Worm (Caenorhabditis elegans) whole organism, L4 larva: ENCODE measurements around the gene mtl-1.

ENCODE experiments used
- F26F4.8 ChIP-seq: fragments of 200-800 bp; sonication (Bioruptor generic); conservative IDR thresholded peaks from 2 replicates; pipeline ENCODE4 v1.3.6; 2022; ENCODE audit warnings: missing genetic modification characterization, missing compliant biosample characterization
- R02D3.7 ChIP-seq: fragments of 150-350 bp; sonication (generic microtip); optimal IDR thresholded peaks from 3 replicates; lab custom pipeline; 2014; ENCODE audit warnings: missing biosample characterization, missing genetic modification characterization
- T20F7.1 ChIP-seq: fragments of 200-800 bp; sonication (Bioruptor generic); optimal IDR thresholded peaks from 2 replicates; lab custom pipeline; 2018; ENCODE audit warnings: mild to moderate bottlenecking, missing genetic modification characterization, missing compliant biosample characterization
- Y5F2A.4 ChIP-seq: fragments of 200-800 bp; sonication (Bioruptor generic); optimal IDR thresholded peaks from 2 replicates; lab custom pipeline; 2018; ENCODE audit warnings: mild to moderate bottlenecking, missing genetic modification characterization, missing compliant biosample characterization
- Y75B8A.6 ChIP-seq: fragments of 200-800 bp; sonication (Bioruptor generic); IDR thresholded peaks from 2 replicates; pipeline ENCODE4 v1.3.6; 2022; ENCODE audit warnings: missing genetic modification reagents, missing genetic modification characterization, missing compliant biosample characterization
- ZK337.2 ChIP-seq: fragments of 200-800 bp; sonication (Bioruptor generic); IDR thresholded peaks from 2 replicates; pipeline ENCODE4 v1.3.6; 2022; ENCODE audit warnings: missing genetic modification reagents, missing genetic modification characterization, missing compliant biosample characterization
- ZK546.5 ChIP-seq, 2 experiments: sonication (generic microtip); optimal IDR thresholded peaks; 2 replicates each; lab custom pipeline; 2017; ENCODE audit warnings: missing biosample characterization in 2 of 2, missing genetic modification characterization in 2 of 2
- aha-1 ChIP-seq: fragments of 150-350 bp; peaks from one replicate; lab custom pipeline; 2014; ENCODE audit warnings: missing biosample characterization, missing genetic modification characterization
- aly-2 ChIP-seq: sonication (generic microtip); optimal IDR thresholded peaks from 2 replicates; lab custom pipeline; 2018; ENCODE audit warnings: missing biosample characterization, missing genetic modification characterization
- ceh-62 ChIP-seq: sonication (generic microtip); optimal IDR thresholded peaks from 2 replicates; lab custom pipeline; 2017; ENCODE audit warnings: missing biosample characterization, missing genetic modification characterization
- cey-2 ChIP-seq: sonication (generic microtip); optimal IDR thresholded peaks from 3 replicates; lab custom pipeline; 2017; ENCODE audit warnings: missing genetic modification characterization, mild to moderate bottlenecking, missing compliant biosample characterization, antibody characterized with exemption, borderline replicate concordance; ENCODE audit not compliant: insufficient read depth
- ctbp-1 ChIP-seq: fragments of 200-800 bp; sonication (Bioruptor generic); IDR thresholded peaks from 2 replicates; pipeline ENCODE4 v1.3.6; 2022; ENCODE audit warnings: missing genetic modification reagents, missing genetic modification characterization, missing compliant biosample characterization
- daf-12 ChIP-seq: fragments of 150-350 bp; optimal IDR thresholded peaks from 2 replicates; lab custom pipeline; 2014; ENCODE audit warnings: missing biosample characterization, missing genetic modification reagents, missing genetic modification characterization
- dmd-6 ChIP-seq: fragments of 200-800 bp; sonication (Bioruptor generic); IDR thresholded peaks from 2 replicates; pipeline ENCODE4 v1.3.6; 2022; ENCODE audit warnings: missing genetic modification reagents, missing genetic modification characterization, missing compliant biosample characterization
- dve-1 ChIP-seq: sonication (generic microtip); optimal IDR thresholded peaks from 2 replicates; lab custom pipeline; 2017; ENCODE audit warnings: antibody characterized with exemption, mild to moderate bottlenecking, missing genetic modification characterization, missing compliant biosample characterization; ENCODE audit not compliant: insufficient read depth
- fos-1 ChIP-seq: fragments of 150-350 bp; optimal IDR thresholded peaks from 2 replicates; lab custom pipeline; 2014; ENCODE audit warnings: missing biosample characterization, missing genetic modification characterization
- gei-8 ChIP-seq: fragments of 200-800 bp; sonication (Bioruptor generic); optimal IDR thresholded peaks from 2 replicates; lab custom pipeline; 2018; ENCODE audit warnings: mild to moderate bottlenecking, missing genetic modification characterization, missing compliant biosample characterization
- jun-1 ChIP-seq: fragments of 150-350 bp; optimal IDR thresholded peaks from 2 replicates; lab custom pipeline; 2014; ENCODE audit warnings: missing biosample characterization, missing genetic modification reagents, missing genetic modification characterization
- lim-7 ChIP-seq: fragments of 200-800 bp; sonication (Bioruptor generic); IDR thresholded peaks from 2 replicates; pipeline ENCODE4 v1.3.6; 2022; ENCODE audit warnings: missing genetic modification characterization, missing compliant biosample characterization
- lin-15B ChIP-seq: fragments of 150-350 bp; sonication (generic microtip); optimal IDR thresholded peaks from 3 replicates; lab custom pipeline; 2014; ENCODE audit warnings: missing biosample characterization, missing genetic modification characterization
- lin-29 ChIP-seq: fragments of 200-800 bp; sonication (Bioruptor generic); IDR thresholded peaks from 2 replicates; pipeline ENCODE4 v1.3.6; 2022; ENCODE audit warnings: missing genetic modification reagents, missing genetic modification characterization, missing compliant biosample characterization
- madf-5 ChIP-seq, 2 experiments: fragments of 200-800 bp; sonication (Bioruptor generic); IDR thresholded peaks; 2 replicates each; pipeline ENCODE4 v1.3.6; 2022; ENCODE audit warnings: missing compliant biosample characterization in 2 of 2, missing genetic modification characterization in 2 of 2
- mdt-29 ChIP-seq: fragments of 200-800 bp; sonication (Bioruptor generic); IDR thresholded peaks from 2 replicates; pipeline ENCODE4 v1.3.6; 2022; ENCODE audit warnings: missing genetic modification reagents, missing genetic modification characterization, missing compliant biosample characterization
- nhr-41 ChIP-seq: fragments of 200-800 bp; sonication (Bioruptor generic); IDR thresholded peaks from 2 replicates; pipeline ENCODE4 v1.3.6; 2022; ENCODE audit warnings: missing genetic modification reagents, missing genetic modification characterization, missing compliant biosample characterization
- set-16 ChIP-seq: fragments of 200-800 bp; sonication (Bioruptor generic); IDR thresholded peaks from 2 replicates; pipeline ENCODE4 v1.3.6; 2022; ENCODE audit warnings: missing genetic modification reagents, missing genetic modification characterization, missing compliant biosample characterization
- skn-1 ChIP-seq: fragments of 150-350 bp; optimal IDR thresholded peaks from 2 replicates; lab custom pipeline; 2014; ENCODE audit warnings: missing biosample characterization, missing genetic modification characterization
- tag-97 ChIP-seq: fragments of 200-800 bp; sonication (Bioruptor generic); IDR thresholded peaks from 2 replicates; pipeline ENCODE4 v1.3.6; 2022; ENCODE audit warnings: missing genetic modification characterization, missing compliant biosample characterization
- unc-62 ChIP-seq, 3 experiments: fragments of 150-350 bp in 1 of 3; sonication (generic microtip); optimal IDR thresholded peaks in 2 of 3; peaks in 1 of 3; 1 replicate in 1 of 3; 2 replicates in 2 of 3; lab custom pipeline; 2014 to 2017; ENCODE audit warnings: missing biosample characterization in 3 of 3, missing genetic modification characterization in 3 of 3, missing genetic modification reagents in 3 of 3, missing genotype in 1 of 3
- vab-7 ChIP-seq: fragments of 200-800 bp; sonication (Bioruptor generic); IDR thresholded peaks from 2 replicates; pipeline ENCODE4 v1.3.6; 2022; ENCODE audit warnings: missing genetic modification reagents, missing genetic modification characterization, missing compliant biosample characterization
- zip-11 ChIP-seq: fragments of 200-800 bp; sonication (Bioruptor generic); IDR thresholded peaks from 2 replicates; pipeline ENCODE4 v1.3.6; 2022; ENCODE audit warnings: missing genetic modification characterization, missing compliant biosample characterization
- ztf-7 ChIP-seq: fragments of 150-350 bp; optimal IDR thresholded peaks from 2 replicates; lab custom pipeline; 2014; ENCODE audit warnings: missing biosample characterization, missing genetic modification characterization

Gene mtl-1

DNA sequence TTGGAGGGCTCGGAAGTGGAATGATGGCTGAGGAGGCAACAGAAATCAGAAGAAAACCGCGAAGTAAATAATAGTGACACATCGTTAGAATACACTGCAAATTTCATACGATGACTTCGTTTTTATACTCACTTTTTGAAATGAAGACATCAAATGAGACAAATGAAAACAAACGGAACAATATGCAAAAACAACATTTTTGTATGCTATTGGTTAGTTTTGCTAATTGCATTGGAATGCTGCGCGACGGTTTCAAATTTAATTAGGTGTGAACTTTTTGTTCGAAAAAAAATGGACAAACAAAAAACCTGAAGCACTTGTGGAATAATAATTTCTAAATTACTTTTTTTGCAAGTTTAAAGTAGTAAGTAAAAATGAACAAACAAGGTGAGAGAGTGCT is 41.3 kb upstream of the mtl-1 start, which contains the start of gene grl-8:
TSS of gene grl-8 (minus strand) at position 101 of the 400 bp plus-strand sequence.
- no peak for TF ChIP-seq fos-1 (tag; lab: Kevin White, UChicago)

- no peak for TF ChIP-seq zip-11 (GFP tag; lab: Robert Waterston, UW)
- TF ChIP-seq dve-1 (tag; lab: Kevin White, UChicago): no peak
- peak; percentile 14 for TF ChIP-seq aha-1 (tag; lab: Kevin White, UChicago)
- no peak for TF ChIP-seq ztf-7
- no peak for TF ChIP-seq set-16 (GFP tag; lab: Robert Waterston, UW)
- no peak for TF ChIP-seq ctbp-1
- TF ChIP-seq Y75B8A.6 (GFP tag; lab: Robert Waterston, UW): no peak
- TF ChIP-seq aly-2 (tag; lab: Kevin White, UChicago): no peak
- no peak for TF ChIP-seq dmd-6 (GFP tag; lab: Robert Waterston, UW)
- TF ChIP-seq lim-7 (GFP tag; lab: Robert Waterston, UW): no peak
- peak in 1 of 2 experiments; percentile 34 for TF ChIP-seq unc-62 (GFP tag; optimal IDR thresholded peaks at IDR 0.05 in 1 of 2; lab: Kevin White, UChicago)
- TF ChIP-seq unc-62 (tag; optimal IDR thresholded peaks at IDR 0.05; lab: Kevin White, UChicago): no peak
- TF ChIP-seq lin-15B (tag; lab: Kevin White, UChicago): no peak
- TF ChIP-seq vab-7 (GFP tag; lab: Robert Waterston, UW): no peak
- TF ChIP-seq, all 104 proteins: peak for 2
Measured at ce11 chrV:6731594-6731993, 39.9 kb upstream of the mtl-1 start, which contains the start of gene grl-9. TSS of gene grl-9 (minus strand) at chrV:6731694.

ce11 chrV:6727222-6727621 is 35.6 kb upstream of the mtl-1 start, which contains the start of gene ZC487.1:
TSS of gene ZC487.1 (plus strand) at chrV:6727522.
- no peak for TF ChIP-seq Y5F2A.4 (GFP tag; lab: Kevin White, UChicago)
- TF ChIP-seq aha-1 (tag; lab: Kevin White, UChicago): no peak
- no peak for TF ChIP-seq ceh-62 (tag; lab: Kevin White, UChicago)
- TF ChIP-seq vab-7 (GFP tag; lab: Robert Waterston, UW): no peak
- no peak for TF ChIP-seq jun-1
- TF ChIP-seq gei-8 (GFP tag; lab: Kevin White, UChicago): no peak
- TF ChIP-seq R02D3.7 (tag; lab: Kevin White, UChicago): no peak
- no peak for TF ChIP-seq tag-97 (GFP tag; lab: Robert Waterston, UW)
- no peak for TF ChIP-seq skn-1 (tag; lab: Kevin White, UChicago)
- no peak for TF ChIP-seq T20F7.1 (GFP tag; lab: Kevin White, UChicago)
- no peak for TF ChIP-seq daf-12
- no peak for TF ChIP-seq madf-5 (GFP tag; IDR thresholded peaks at IDR 0.05; lab: Robert Waterston, UW)
- no peak for TF ChIP-seq ZK546.5 (tag; optimal IDR thresholded peaks at IDR 0.05; lab: Kevin White, UChicago)
- no peak for TF ChIP-seq F26F4.8
- no peak for TF ChIP-seq ZK337.2 (GFP tag; lab: Robert Waterston, UW)
- no peak for TF ChIP-seq dve-1 (tag; lab: Kevin White, UChicago)
- no peak for TF ChIP-seq unc-62 (GFP tag; optimal IDR thresholded peaks at IDR 0.05 in 1 of 2; lab: Kevin White, UChicago)
- no peak for TF ChIP-seq unc-62 (tag; optimal IDR thresholded peaks at IDR 0.05; lab: Kevin White, UChicago)
- no peak for TF ChIP-seq cey-2 (tag; lab: Kevin White, UChicago)

DNA sequence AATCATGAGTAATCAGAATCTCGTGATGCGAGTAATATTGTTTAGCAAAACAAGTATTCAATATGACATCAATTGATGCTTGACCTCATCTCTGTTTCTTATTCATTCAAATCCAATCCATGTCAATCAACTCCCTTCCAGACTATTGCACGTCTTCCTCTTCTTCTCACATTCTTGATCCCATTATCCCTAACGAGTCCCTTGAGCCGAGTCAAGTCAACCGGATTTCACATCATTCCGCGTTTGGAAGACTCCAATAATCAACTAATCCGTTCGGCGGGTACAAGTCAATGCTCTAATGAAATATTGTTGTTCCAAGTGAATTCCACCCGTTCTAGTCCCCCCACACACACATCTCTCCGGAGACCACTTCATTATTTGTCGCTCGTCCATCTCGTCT is 34.6 kb upstream of the mtl-1 start:
- no peak for TF ChIP-seq lin-29 (GFP tag; lab: Robert Waterston, UW)
- TF ChIP-seq, all 104 proteins: peak for 0

DNA sequence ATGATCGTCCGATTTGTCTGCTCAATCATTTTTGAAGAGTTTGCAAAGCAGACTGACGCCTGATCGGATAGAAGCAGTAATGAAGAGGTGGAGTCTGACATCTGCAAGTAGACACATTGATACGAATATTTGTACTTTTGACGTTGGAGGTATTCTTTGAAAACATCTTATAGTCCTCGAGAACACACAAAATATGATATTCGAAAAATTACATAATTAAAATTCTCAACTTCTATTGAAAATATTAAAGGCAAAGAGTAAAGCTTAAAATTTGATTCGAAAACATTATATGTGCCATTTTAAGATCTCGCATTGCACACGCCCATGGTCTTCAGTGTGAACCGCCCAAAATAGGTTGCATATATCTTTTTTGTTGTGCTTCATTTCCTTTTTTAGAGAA is 30.7 kb upstream of the mtl-1 start, which contains the start of gene ZC487.2:
TSS of gene ZC487.2 (minus strand) at position 101 of the 400 bp plus-strand sequence.
- TF ChIP-seq aha-1 (tag; lab: Kevin White, UChicago): peak; percentile 2
- TF ChIP-seq nhr-41 (GFP tag; lab: Robert Waterston, UW): no peak
- no peak for TF ChIP-seq mdt-29 (GFP tag; lab: Robert Waterston, UW)
